Worm (Caenorhabditis elegans): Measurements from ENCODE around the gene Y39A1A.20.

DNA sequence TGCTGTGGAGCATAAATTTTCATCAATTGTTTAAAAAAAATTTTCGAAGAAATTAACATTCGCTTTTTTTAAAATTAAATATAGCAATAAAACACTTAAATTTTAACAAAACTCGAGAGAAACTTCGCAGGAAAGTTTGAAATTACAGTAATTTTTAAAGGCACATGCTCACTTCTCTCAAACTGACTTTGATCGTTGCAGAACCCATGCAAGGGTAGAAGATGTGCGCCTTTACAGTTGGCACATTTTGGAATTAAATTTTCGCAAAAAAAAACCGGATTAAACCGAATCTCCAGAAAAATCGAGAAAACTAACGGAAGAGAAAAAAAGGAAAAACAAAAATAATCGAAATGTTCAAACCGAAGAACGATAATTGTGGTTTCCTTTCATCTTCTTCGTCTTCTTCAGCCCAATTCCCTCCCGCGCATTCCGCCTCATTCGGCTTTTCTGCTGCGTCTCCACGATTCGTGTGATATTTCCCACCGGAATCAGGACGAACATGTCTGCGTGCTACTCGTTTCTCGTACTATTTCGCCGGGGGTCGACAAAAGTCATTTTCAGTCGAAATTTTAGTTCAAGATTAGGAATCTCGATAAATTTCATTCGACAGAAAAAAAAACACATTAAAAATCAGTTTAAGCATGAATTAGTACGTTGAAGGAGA, 36.1 kb upstream of the Y39A1A.20 start:
- TF ChIP-seq ceh-43 (GFP tag; optimal IDR thresholded peaks at IDR 0.05) (no peak), mep-1 (tag; optimal IDR thresholded peaks at IDR 0.05) (no peak), ztf-11 (tag; optimal IDR thresholded peaks at IDR 0.05) (no peak), unc-62 (GFP tag; optimal IDR thresholded peaks at IDR 0.05) (no peak), nhr-28 (tag; optimal IDR thresholded peaks at IDR 0.05) (no peak), zip-8 (tag; optimal IDR thresholded peaks at IDR 0.05) (no peak)
